Fruit fly (Drosophila melanogaster) whole organism, embryonic: ENCODE data around the gene Cp7Fa.

Experiments used
- Aef1 ChIP-seq: fragments of 200-800 bp; sonication (Bioruptor generic); IDR thresholded peaks from 3 replicates; pipeline ENCODE4 v1.3.6; 2022; ENCODE audit warnings: missing biosample characterization, missing genetic modification characterization
- B-H1 ChIP-seq: fragments of 200-800 bp; sonication (Bioruptor generic); IDR thresholded peaks from 3 replicates; pipeline ENCODE4 v1.3.6; 2022; ENCODE audit warnings: missing biosample characterization, missing genetic modification characterization
- CG10366 ChIP-seq: fragments of 200-800 bp; sonication (Bioruptor generic); IDR thresholded peaks from 2 replicates; pipeline ENCODE4 v1.3.6; 2022; ENCODE audit warnings: missing biosample characterization, missing genetic modification characterization
- CG12236 ChIP-seq: fragments of 200-800 bp; sonication (Bioruptor generic); optimal IDR thresholded peaks from 2 replicates; lab custom pipeline; 2016; ENCODE audit warnings: missing biosample characterization, missing genetic modification characterization
- CG13123 ChIP-seq: fragments of 200-800 bp; sonication (Bioruptor generic); optimal IDR thresholded peaks from 2 replicates; lab custom pipeline; 2016; ENCODE audit warnings: missing biosample characterization, missing genetic modification characterization
- CG13424 ChIP-seq: fragments of 200-800 bp; sonication (Bioruptor generic); optimal IDR thresholded peaks from 2 replicates; lab custom pipeline; 2019; ENCODE audit warnings: missing biosample characterization, mild to moderate bottlenecking, missing genetic modification characterization, moderate library complexity
- CG13775 ChIP-seq: fragments of 200-800 bp; sonication (Bioruptor generic); optimal IDR thresholded peaks from 3 replicates; lab custom pipeline; 2017; ENCODE audit warnings: missing biosample characterization, mild to moderate bottlenecking, missing genetic modification characterization
- CG14441 ChIP-seq: fragments of 200-800 bp; sonication (Bioruptor generic); IDR thresholded peaks from 2 replicates; pipeline ENCODE4 v1.3.6; 2022; ENCODE audit warnings: missing biosample characterization, missing genetic modification characterization
- CG14860 ChIP-seq: fragments of 200-800 bp; sonication (Bioruptor generic); IDR thresholded peaks from 3 replicates; pipeline ENCODE4 v1.3.6; 2022; ENCODE audit warnings: missing biosample characterization, missing genetic modification characterization; ENCODE audit not compliant: partially characterized antibody
- CG14965 ChIP-seq: fragments of 200-800 bp; sonication (Bioruptor generic); optimal IDR thresholded peaks from 2 replicates; lab custom pipeline; 2016; ENCODE audit warnings: missing biosample characterization, missing genetic modification characterization, borderline replicate concordance
- CG17359 ChIP-seq: fragments of 200-800 bp; sonication (Bioruptor generic); optimal IDR thresholded peaks from 3 replicates; lab custom pipeline; 2018; ENCODE audit warnings: missing biosample characterization, mild to moderate bottlenecking, missing genetic modification characterization, moderate library complexity
- CG17361 ChIP-seq: fragments of 200-800 bp; sonication (Bioruptor generic); IDR thresholded peaks from 3 replicates; pipeline ENCODE4 v1.3.6; 2022; ENCODE audit warnings: missing biosample characterization, missing genetic modification characterization
- CG18262 ChIP-seq: fragments of 200-800 bp; optimal IDR thresholded peaks from 3 replicates; lab custom pipeline; 2019; ENCODE audit warnings: missing biosample characterization, mild to moderate bottlenecking, missing genetic modification characterization, moderate library complexity
- CG3407 ChIP-seq: fragments of 200-800 bp; sonication (Bioruptor generic); optimal IDR thresholded peaks from 2 replicates; lab custom pipeline; 2018; ENCODE audit warnings: missing biosample characterization, mild to moderate bottlenecking, missing genetic modification characterization
- CG3726 ChIP-seq: fragments of 200-800 bp; sonication (Bioruptor generic); IDR thresholded peaks from 3 replicates; pipeline ENCODE4, ENCODE4 v1.3.6; 2022; ENCODE audit warnings: missing biosample characterization, missing genetic modification characterization
- CG4404 ChIP-seq: fragments of 200-800 bp; sonication (Bioruptor generic); IDR thresholded peaks from 2 replicates; pipeline ENCODE4 v1.3.6; 2022; ENCODE audit warnings: missing biosample characterization, missing genetic modification characterization
- CG4617 ChIP-seq: fragments of 200-800 bp; sonication (Bioruptor generic); optimal IDR thresholded peaks from 3 replicates; lab custom pipeline; 2016; ENCODE audit warnings: missing biosample characterization, missing genetic modification characterization, borderline replicate concordance
- CG5245 ChIP-seq: fragments of 200-800 bp; sonication (Bioruptor generic); optimal IDR thresholded peaks from 3 replicates; lab custom pipeline; 2016; ENCODE audit warnings: missing biosample characterization, missing genetic modification characterization
- CG6254 ChIP-seq: fragments of 200-800 bp; sonication (Bioruptor generic); optimal IDR thresholded peaks from 3 replicates; lab custom pipeline; 2017; ENCODE audit warnings: mild to moderate bottlenecking, missing biosample characterization, missing genetic modification reagents, missing genetic modification characterization
- CG6654 ChIP-seq: fragments of 200-800 bp; sonication (Bioruptor generic); optimal IDR thresholded peaks from 2 replicates; lab custom pipeline; 2017; ENCODE audit warnings: missing biosample characterization, mild to moderate bottlenecking, missing genetic modification characterization
- CG6765 ChIP-seq: fragments of 200-800 bp; sonication (Bioruptor generic); optimal IDR thresholded peaks from 3 replicates; lab custom pipeline; 2017; ENCODE audit warnings: missing biosample characterization, mild to moderate bottlenecking, missing genetic modification characterization
- CG6813 ChIP-seq: fragments of 200-800 bp; sonication (Bioruptor generic); optimal IDR thresholded peaks from 2 replicates; lab custom pipeline; 2017; ENCODE audit warnings: missing biosample characterization, missing genetic modification characterization, mild to moderate bottlenecking, moderate library complexity, missing genetic modification reagents
- CG7271 ChIP-seq: fragments of 200-800 bp; sonication (Bioruptor generic); optimal IDR thresholded peaks from 2 replicates; lab custom pipeline; 2018; ENCODE audit warnings: missing biosample characterization, mild to moderate bottlenecking, missing genetic modification characterization, moderate library complexity
- CG7556 ChIP-seq: fragments of 200-800 bp; sonication (Bioruptor generic); optimal IDR thresholded peaks from 2 replicates; lab custom pipeline; 2017; ENCODE audit warnings: missing biosample characterization, mild to moderate bottlenecking, missing genetic modification characterization
- CG7786 ChIP-seq: fragments of 200-800 bp; sonication (Bioruptor generic); optimal IDR thresholded peaks from 2 replicates; lab custom pipeline; 2016; ENCODE audit warnings: missing biosample characterization, missing genetic modification characterization
- Doc3 ChIP-seq: fragments of 200-800 bp; sonication (Bioruptor generic); IDR thresholded peaks from 3 replicates; pipeline ENCODE4 v1.3.6; 2022; ENCODE audit warnings: missing biosample characterization, missing genetic modification characterization; ENCODE audit not compliant: partially characterized antibody
- Drgx ChIP-seq: fragments of 200-800 bp; sonication (Bioruptor generic); IDR thresholded peaks from 2 replicates; pipeline ENCODE4 v1.3.6; 2022; ENCODE audit warnings: missing biosample characterization, missing genetic modification characterization
- HLH54F ChIP-seq: fragments of 200-800 bp; sonication (Bioruptor generic); optimal IDR thresholded peaks from 3 replicates; lab custom pipeline; 2016; ENCODE audit warnings: missing biosample characterization, missing genetic modification characterization
- HmgZ ChIP-seq: fragments of 200-800 bp; sonication (Bioruptor generic); optimal IDR thresholded peaks from 2 replicates; lab custom pipeline; 2018; ENCODE audit warnings: missing biosample characterization, mild to moderate bottlenecking, missing genetic modification characterization
- Lim3 ChIP-seq: fragments of 200-800 bp; sonication (Bioruptor generic); IDR thresholded peaks from 2 replicates; pipeline ENCODE4 v1.3.6; 2022; ENCODE audit warnings: missing biosample characterization, missing genetic modification characterization
- Meics ChIP-seq: fragments of 200-800 bp; sonication (Bioruptor generic); optimal IDR thresholded peaks from 2 replicates; lab custom pipeline; 2017; ENCODE audit warnings: missing biosample characterization, mild to moderate bottlenecking, missing genetic modification characterization
- Side ChIP-seq: fragments of 200-800 bp; sonication (Bioruptor generic); optimal IDR thresholded peaks from 2 replicates; lab custom pipeline; 2016; ENCODE audit warnings: missing biosample characterization, missing genetic modification characterization
- Sin3A ChIP-seq: fragments of >200 bp; optimal IDR thresholded peaks from 2 replicates; lab custom pipeline; 2018
- TFAM ChIP-seq: fragments of 200-800 bp; sonication (Bioruptor generic); optimal IDR thresholded peaks from 2 replicates; lab custom pipeline; 2017; ENCODE audit warnings: missing biosample characterization, missing genetic modification characterization, inconsistent platforms
- ara ChIP-seq: fragments of 200-800 bp; sonication (Bioruptor generic); IDR thresholded peaks from 2 replicates; pipeline ENCODE4 v1.3.6; 2022; ENCODE audit warnings: missing biosample characterization, missing genetic modification characterization
- bcd ChIP-seq: fragments of 200-800 bp; sonication (Bioruptor generic); optimal IDR thresholded peaks from 2 replicates; lab custom pipeline; 2017; ENCODE audit warnings: missing biosample characterization, mild to moderate bottlenecking, missing genetic modification characterization
- danr ChIP-seq: fragments of 200-800 bp; sonication (Bioruptor generic); IDR thresholded peaks from 2 replicates; pipeline ENCODE4 v1.3.6; 2022; ENCODE audit warnings: missing biosample characterization, missing genetic modification characterization
- dpn ChIP-seq, 2 experiments: fragments of 200-800 bp; sonication (Bioruptor generic); optimal IDR thresholded peaks; 3 replicates each; lab custom pipeline; 2016; ENCODE audit warnings: missing biosample characterization in 2 of 2, missing genetic modification characterization in 2 of 2
- dysf ChIP-seq: fragments of 200-800 bp; sonication (Bioruptor generic); IDR thresholded peaks from 3 replicates; pipeline ENCODE4 v1.3.6; 2022; ENCODE audit warnings: missing biosample characterization, missing genetic modification characterization
- fd96Cb ChIP-seq: fragments of 200-800 bp; sonication (Bioruptor generic); optimal IDR thresholded peaks from 2 replicates; lab custom pipeline; 2018; ENCODE audit warnings: missing biosample characterization, mild to moderate bottlenecking, missing genetic modification characterization, moderate library complexity
- grau ChIP-seq: fragments of 200-800 bp; optimal IDR thresholded peaks from 3 replicates; lab custom pipeline; 2019; ENCODE audit warnings: missing biosample characterization, mild to moderate bottlenecking, missing genetic modification characterization, moderate library complexity
- grn ChIP-seq: fragments of 200-800 bp; sonication (Bioruptor generic); optimal IDR thresholded peaks from 3 replicates; lab custom pipeline; 2017; ENCODE audit warnings: missing biosample characterization, missing genetic modification characterization
- ind ChIP-seq: fragments of 200-800 bp; sonication (Bioruptor generic); optimal IDR thresholded peaks from 3 replicates; lab custom pipeline; 2016; ENCODE audit warnings: missing biosample characterization, missing genetic modification characterization
- nau ChIP-seq: fragments of 200-800 bp; sonication (Bioruptor generic); optimal IDR thresholded peaks from 3 replicates; lab custom pipeline; 2017; ENCODE audit warnings: missing biosample characterization, mild to moderate bottlenecking, missing genetic modification characterization, missing genetic modification reagents
- row ChIP-seq: fragments of 200-800 bp; sonication (Bioruptor generic); IDR thresholded peaks from 3 replicates; pipeline ENCODE4 v1.3.6; 2022; ENCODE audit warnings: missing biosample characterization, missing genetic modification characterization
- salm ChIP-seq: fragments of 200-800 bp; sonication (Bioruptor generic); optimal IDR thresholded peaks from 2 replicates; lab custom pipeline; 2018; ENCODE audit warnings: missing biosample characterization, mild to moderate bottlenecking, missing genetic modification characterization
- sens-2 ChIP-seq: fragments of 200-800 bp; sonication (Bioruptor generic); IDR thresholded peaks from 2 replicates; pipeline ENCODE4 v1.3.6; 2022; ENCODE audit warnings: missing biosample characterization, missing genetic modification characterization
- slp2 ChIP-seq: fragments of 200-800 bp; sonication (Bioruptor generic); optimal IDR thresholded peaks from 2 replicates; lab custom pipeline; 2016; ENCODE audit warnings: missing biosample characterization, missing genetic modification characterization
- sob ChIP-seq: fragments of 200-800 bp; sonication (Bioruptor generic); IDR thresholded peaks from 2 replicates; pipeline ENCODE4 v1.3.6; 2022; ENCODE audit warnings: missing biosample characterization, missing genetic modification characterization
- tll ChIP-seq, 2 experiments: fragments of 200-800 bp in 1 of 2; fragments of >200 bp in 1 of 2; sonication (Bioruptor generic) in 1 of 2; optimal IDR thresholded peaks; 2 replicates each; lab custom pipeline; 2017 to 2019; ENCODE audit warnings: missing biosample characterization in 2 of 2, missing genetic modification characterization in 2 of 2, mild to moderate bottlenecking in 1 of 2, moderate library complexity in 1 of 2
- toy ChIP-seq: fragments of 200-800 bp; sonication (Bioruptor generic); IDR thresholded peaks from 2 replicates; pipeline ENCODE4 v1.3.6; 2022; ENCODE audit warnings: missing biosample characterization, missing genetic modification characterization
- ttk ChIP-seq: fragments of 200-800 bp; sonication (Bioruptor generic); IDR thresholded peaks from 2 replicates; pipeline ENCODE4 v2.1.2; 2022; ENCODE audit warnings: missing biosample characterization, missing genetic modification characterization

Cp7Fa gene

DNA sequence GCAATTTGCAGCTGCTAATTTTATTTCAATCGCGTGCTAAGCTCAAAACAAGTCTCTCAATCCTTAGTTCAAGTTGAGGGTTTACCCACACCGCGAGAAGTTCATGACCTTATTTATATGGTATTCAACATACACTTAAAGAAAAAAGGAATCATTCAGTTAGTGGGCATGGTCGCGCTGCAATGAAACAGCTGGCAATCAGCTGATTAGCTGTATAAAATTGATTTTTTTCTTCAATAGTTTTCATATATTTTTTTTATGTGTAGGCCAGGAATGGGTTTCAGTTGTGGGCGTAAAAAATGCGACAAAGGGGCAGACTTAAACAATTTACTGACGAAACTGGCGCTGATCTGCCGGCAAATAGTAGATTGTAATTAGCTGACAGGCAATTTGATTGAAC lies 28.5 kb downstream of the Cp7Fa start (continued):
- no peak for TF ChIP-seq bcd
- TF ChIP-seq row (GFP tag; lab: Robert Waterston, UW), result peak; percentile 33; the same call in 1 of the 3 replicates
- no peak for TF ChIP-seq CG4617 (GFP tag; lab: Kevin White, UChicago)
- TF ChIP-seq CG6654 (GFP tag; lab: Kevin White, UChicago), result no peak
- peak; percentile 25; the same call in 1 of the 2 replicates for TF ChIP-seq CG10366
- peak; percentile 26; the same call in 1 of the 3 replicates for TF ChIP-seq B-H1 (GFP tag; lab: Robert Waterston, UW)
- no peak for TF ChIP-seq Meics
- no peak for TF ChIP-seq CG12236 (GFP tag; lab: Kevin White, UChicago)
- no peak for TF ChIP-seq CG14965 (GFP tag; lab: Kevin White, UChicago)
- no peak for TF ChIP-seq Drgx (GFP tag; lab: Robert Waterston, UW)
- peak; percentile 7 to 9 for TF ChIP-seq dpn (GFP tag; optimal IDR thresholded peaks at IDR 0.05; lab: Kevin White, UChicago)
- no peak for TF ChIP-seq nau (GFP tag; lab: Kevin White, UChicago)
- peak; percentile 5 for TF ChIP-seq fd96Cb (tag; lab: Kevin White, UChicago)
- no peak for TF ChIP-seq CG14860 (GFP tag; lab: Robert Waterston, UW)
- TF ChIP-seq CG4404 (GFP tag; lab: Robert Waterston, UW), result no peak
- peak; percentile 19 for TF ChIP-seq slp2 (GFP tag; lab: Kevin White, UChicago)
- TF ChIP-seq CG5245, result no peak
- TF ChIP-seq CG13424 (tag; lab: Kevin White, UChicago), result no peak
- no peak for TF ChIP-seq CG7271 (tag; lab: Kevin White, UChicago)
- no peak for TF ChIP-seq grn (GFP tag; lab: Kevin White, UChicago)
- TF ChIP-seq Side (GFP tag; lab: Kevin White, UChicago), result no peak
- no peak for TF ChIP-seq danr (GFP tag; lab: Robert Waterston, UW)
- no peak for TF ChIP-seq Lim3
- TF ChIP-seq grau, result no peak
- peak; percentile 24; the same call in 1 of the 2 replicates for TF ChIP-seq sob
- no peak for TF ChIP-seq Sin3A (lab: Kevin White, UChicago)
- no peak for TF ChIP-seq HmgZ
- TF ChIP-seq ara, result 0 out of 2 replicates have a peak, but pooled peaks have one; percentile 35
- peak; percentile 3 for TF ChIP-seq ind (GFP tag; lab: Kevin White, UChicago)
- no peak for TF ChIP-seq CG13123 (GFP tag; lab: Kevin White, UChicago)
- TF ChIP-seq CG6813, result no peak
- TF ChIP-seq CG13775 (GFP tag; lab: Kevin White, UChicago), result no peak
- peak; percentile 24 for TF ChIP-seq CG17359 (tag; lab: Kevin White, UChicago)
- no peak for TF ChIP-seq CG18262 (tag; lab: Kevin White, UChicago)
- TF ChIP-seq TFAM, result no peak
- no peak for TF ChIP-seq tll (GFP tag; optimal IDR thresholded peaks at IDR 0.05; lab: Kevin White, UChicago)
- no peak for TF ChIP-seq salm
- peak; percentile 8 for TF ChIP-seq HLH54F (GFP tag; lab: Kevin White, UChicago)
- TF ChIP-seq sens-2 (GFP tag; lab: Robert Waterston, UW), result no peak
- TF ChIP-seq ttk (GFP tag; lab: Robert Waterston, UW), result 0 out of 2 replicates have a peak, but pooled peaks have one; percentile 25
- no peak for TF ChIP-seq CG3726 (GFP tag; lab: Robert Waterston, UW)
- no peak for TF ChIP-seq CG6254
- no peak for TF ChIP-seq toy (GFP tag; lab: Robert Waterston, UW)
- no peak for TF ChIP-seq CG3407
- peak; percentile 42; the same call in 1 of the 2 replicates for TF ChIP-seq CG14441
- peak; percentile 4 for TF ChIP-seq CG7786 (GFP tag; lab: Kevin White, UChicago)
- TF ChIP-seq Aef1 (GFP tag; lab: Robert Waterston, UW), result no peak
- no peak for TF ChIP-seq CG17361
- TF ChIP-seq CG6765 (GFP tag; lab: Kevin White, UChicago), result no peak
- TF ChIP-seq dysf (GFP tag; lab: Robert Waterston, UW), result 0 out of 3 replicates have a peak, but pooled peaks have one; percentile 29
- no peak for TF ChIP-seq CG7556 (GFP tag; lab: Kevin White, UChicago)
- TF ChIP-seq Doc3 (GFP tag; lab: Robert Waterston, UW), result no peak
